Worm (Caenorhabditis elegans): ENCODE measurements around the gene lpd-9.

DNA sequence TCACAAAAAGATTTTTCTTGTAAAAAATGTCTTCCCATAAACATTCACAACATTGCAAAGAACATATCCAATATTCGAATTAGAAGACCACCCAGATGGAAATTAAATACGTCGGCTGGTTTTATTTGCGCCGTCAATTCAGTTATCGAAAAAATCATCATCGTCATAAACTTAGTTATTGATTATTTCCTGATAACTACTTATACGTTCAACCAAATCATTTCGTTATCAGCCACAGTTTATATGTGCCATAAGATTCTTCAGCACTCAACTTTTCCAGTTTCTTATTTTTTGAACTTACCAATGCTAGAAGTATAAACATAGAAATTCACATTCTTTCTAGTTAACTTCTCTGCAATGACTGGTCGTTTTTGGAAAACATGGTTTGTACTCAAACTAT is 1.5 kb downstream of the lpd-9 start:
- TF ChIP-seq zim-3 (tag; optimal IDR thresholded peaks at IDR 0.05) = no peak
- TF ChIP-seq snpc-4 (GFP tag; optimal IDR thresholded peaks at IDR 0.05) = no peak
- no peak for TF ChIP-seq snpc-4 (tag; optimal IDR thresholded peaks at IDR 0.05)
- TF ChIP-seq xnd-1 (tag; optimal IDR thresholded peaks at IDR 0.05) = no peak
- no peak for TF ChIP-seq mes-4 (tag; optimal IDR thresholded peaks at IDR 0.05)
- no peak for TF ChIP-seq let-607 (tag; optimal IDR thresholded peaks at IDR 0.05)
- no peak for TF ChIP-seq akir-1 (GFP tag; optimal IDR thresholded peaks at IDR 0.05)
- no peak for TF ChIP-seq unc-130 (GFP tag; optimal IDR thresholded peaks at IDR 0.05)
- no peak for TF ChIP-seq F57A8.1 (GFP tag; optimal IDR thresholded peaks at IDR 0.05)
- no peak for TF ChIP-seq unc-62 (GFP tag; optimal IDR thresholded peaks at IDR 0.05)
- TF ChIP-seq T07F8.4 (tag; optimal IDR thresholded peaks at IDR 0.05) = no peak
- no peak for TF ChIP-seq madf-3 (GFP tag; IDR thresholded peaks at IDR 0.05)
- TF ChIP-seq ZK185.1 (tag; optimal IDR thresholded peaks at IDR 0.05; ENCODE audit: poor library complexity, severe bottlenecking) = no peak
- TF ChIP-seq ama-1 (optimal IDR thresholded peaks at IDR 0.05) = no peak
- TF ChIP-seq ama-1 (GFP tag; optimal IDR thresholded peaks at IDR 0.05) = no peak
- no peak for TF ChIP-seq cebp-1 (GFP tag; IDR thresholded peaks at IDR 0.05)
- TF ChIP-seq cebp-1 (tag; optimal IDR thresholded peaks at IDR 0.05) = no peak

All from whole organism, young adult.